Worm (Caenorhabditis elegans): ENCODE measurements around the gene F43C11.7.

- TF ChIP-seq nhr-76 (tag; optimal IDR thresholded peaks at IDR 0.05), result no peak
- TF ChIP-seq sptf-1 (tag; optimal IDR thresholded peaks at IDR 0.05), result no peak
- TF ChIP-seq snpc-4 (tag; optimal IDR thresholded peaks at IDR 0.05), result no peak
- TF ChIP-seq pha-4 (tag; optimal IDR thresholded peaks at IDR 0.05), result no peak
- no peak for TF ChIP-seq elt-1 (tag; optimal IDR thresholded peaks at IDR 0.05; ENCODE audit: borderline replicate concordance, insufficient read depth)
These were observed 28.0 kb downstream of the F43C11.7 start, which contains the start of gene F43C11.11 for ce11 chrII:2363673-2364072.
